Fruit fly (Drosophila melanogaster) whole organism: ENCODE data around the gene BOD1.

Source experiments
- CG8478 ChIP-seq: fragments of >200 bp; optimal IDR thresholded peaks from 2 replicates; lab custom pipeline; 2018; ENCODE audit warnings: inconsistent platforms
- Dll ChIP-seq: fragments of >200 bp; optimal IDR thresholded peaks from 2 replicates; lab custom pipeline; 2017
- EcR ChIP-seq, 2 experiments: fragments of >200 bp; optimal IDR thresholded peaks; 2 replicates each; lab custom pipeline; 2017; ENCODE audit warnings: missing biosample characterization in 2 of 2, missing genetic modification characterization in 2 of 2, missing genetic modification reagents in 2 of 2
- pan ChIP-seq: fragments of >200 bp; optimal IDR thresholded peaks from 2 replicates; lab custom pipeline; 2017
- psq ChIP-seq: fragments of >200 bp; optimal IDR thresholded peaks from 2 replicates; lab custom pipeline; 2017
- usp ChIP-seq: fragments of >200 bp; optimal IDR thresholded peaks from 2 replicates; lab custom pipeline; 2017; ENCODE audit warnings: missing biosample characterization, missing genetic modification characterization, mixed read lengths

dm6 chr3R:27919385-27919789, 18.7 kb upstream of the BOD1 start, which contains the start of gene Boh1:
- TF ChIP-seq Dll (lab: Kevin White, UChicago) (no peak), usp (GFP tag; lab: Kevin White, UChicago) (no peak), psq (lab: Kevin White, UChicago) (no peak), pan (lab: Kevin White, UChicago) (no peak), CG8478 (no peak), EcR (GFP tag; optimal IDR thresholded peaks at IDR 0.05; lab: Kevin White, UChicago) (no peak)
